Fruit fly (Drosophila melanogaster) whole organism, embryonic: ENCODE measurements around the gene Cyp309a2.

ENCODE experiments used
- Abd-B ChIP-seq: fragments of 200-800 bp; sonication (Bioruptor generic); optimal IDR thresholded peaks from 2 replicates; lab custom pipeline; 2018; ENCODE audit warnings: missing biosample characterization, mild to moderate bottlenecking, missing genetic modification characterization, moderate library complexity
- Asciz ChIP-seq: fragments of 200-800 bp; sonication (Bioruptor generic); optimal IDR thresholded peaks from 2 replicates; lab custom pipeline; 2017; ENCODE audit warnings: missing biosample characterization, mild to moderate bottlenecking, missing genetic modification characterization, missing genetic modification reagents
- Awh ChIP-seq: fragments of 200-800 bp; sonication (Bioruptor generic); IDR thresholded peaks from 2 replicates; pipeline ENCODE4, ENCODE4 v1.3.6; 2022; ENCODE audit warnings: missing biosample characterization, missing genetic modification characterization
- B-H1 ChIP-seq: fragments of 200-800 bp; sonication (Bioruptor generic); IDR thresholded peaks from 3 replicates; pipeline ENCODE4 v1.3.6; 2022; ENCODE audit warnings: missing biosample characterization, missing genetic modification characterization
- Bdp1 ChIP-seq: fragments of 200-800 bp; sonication (Bioruptor generic); optimal IDR thresholded peaks from 3 replicates; lab custom pipeline; 2016; ENCODE audit warnings: missing biosample characterization, missing genetic modification characterization
- Bteb2 ChIP-seq: fragments of 200-800 bp; sonication (Bioruptor generic); optimal IDR thresholded peaks from 2 replicates; lab custom pipeline; 2016; ENCODE audit warnings: missing biosample characterization, missing genetic modification characterization
- CG10147 ChIP-seq: fragments of 200-800 bp; sonication (Bioruptor generic); optimal IDR thresholded peaks from 2 replicates; lab custom pipeline; 2019; ENCODE audit warnings: missing biosample characterization, mild to moderate bottlenecking, missing genetic modification characterization, moderate library complexity
- CG11398 ChIP-seq: fragments of 200-800 bp; sonication (Bioruptor generic); optimal IDR thresholded peaks from 2 replicates; lab custom pipeline; 2016; ENCODE audit warnings: missing biosample characterization, missing genetic modification characterization
- CG13287 ChIP-seq: fragments of 200-800 bp; sonication (Bioruptor generic); IDR thresholded peaks from 2 replicates; pipeline ENCODE4 v1.3.6; 2022; ENCODE audit warnings: missing biosample characterization, missing genetic modification characterization; ENCODE audit not compliant: partially characterized antibody
- CG15514 ChIP-seq: fragments of 200-800 bp; sonication (Bioruptor generic); optimal IDR thresholded peaks from 3 replicates; lab custom pipeline; 2017; ENCODE audit warnings: missing biosample characterization, missing genetic modification characterization, mild to moderate bottlenecking, moderate library complexity, missing genetic modification reagents
- CG17328 ChIP-seq: fragments of 200-800 bp; sonication (Bioruptor generic); IDR thresholded peaks from 2 replicates; pipeline ENCODE4 v1.3.6; 2022; ENCODE audit warnings: missing biosample characterization, missing genetic modification characterization
- CG17912 ChIP-seq: fragments of 200-800 bp; sonication (Bioruptor generic); optimal IDR thresholded peaks from 2 replicates; lab custom pipeline; 2018; ENCODE audit warnings: missing biosample characterization, mild to moderate bottlenecking, missing genetic modification characterization
- CG2199 ChIP-seq: fragments of 200-800 bp; sonication (Bioruptor generic); IDR thresholded peaks from 3 replicates; pipeline ENCODE4 v1.3.6; 2022; ENCODE audit warnings: missing biosample characterization, missing genetic modification characterization
- CG34224 ChIP-seq: fragments of 200-800 bp; sonication (Bioruptor generic); IDR thresholded peaks from 3 replicates; pipeline ENCODE4 v1.3.6; 2022; ENCODE audit warnings: missing biosample characterization, missing genetic modification characterization; ENCODE audit not compliant: partially characterized antibody
- CG4820 ChIP-seq: fragments of 200-800 bp; sonication (Bioruptor generic); optimal IDR thresholded peaks from 3 replicates; lab custom pipeline; 2016; ENCODE audit warnings: missing biosample characterization, missing genetic modification characterization
- CG8089 ChIP-seq: fragments of 200-800 bp; sonication (Bioruptor generic); optimal IDR thresholded peaks from 3 replicates; lab custom pipeline; 2016; ENCODE audit warnings: missing biosample characterization, missing genetic modification characterization
- CG8388 ChIP-seq: fragments of 200-800 bp; sonication (Bioruptor generic); optimal IDR thresholded peaks from 2 replicates; lab custom pipeline; 2019; ENCODE audit warnings: missing biosample characterization, mild to moderate bottlenecking, missing genetic modification characterization, moderate library complexity
- D ChIP-seq, 2 experiments: fragments of 200-800 bp in 1 of 2; fragments of >200 bp in 1 of 2; sonication (Bioruptor generic) in 1 of 2; optimal IDR thresholded peaks; 2 replicates in 1 of 2; 3 replicates in 1 of 2; lab custom pipeline; 2017; ENCODE audit warnings: mild to moderate bottlenecking in 1 of 2, missing biosample characterization in 1 of 2, missing genetic modification characterization in 1 of 2, missing genetic modification reagents in 1 of 2
- D19B ChIP-seq: fragments of 200-800 bp; sonication (Bioruptor generic); optimal IDR thresholded peaks from 2 replicates; lab custom pipeline; 2017; ENCODE audit warnings: missing biosample characterization, mild to moderate bottlenecking, missing genetic modification characterization
- Dbx ChIP-seq: fragments of 200-800 bp; sonication (Bioruptor generic); IDR thresholded peaks from 3 replicates; pipeline ENCODE4 v1.3.6; 2022; ENCODE audit warnings: missing biosample characterization, missing genetic modification characterization
- Dek ChIP-seq: fragments of 200-800 bp; sonication (Bioruptor generic); optimal IDR thresholded peaks from 3 replicates; lab custom pipeline; 2019; ENCODE audit warnings: missing biosample characterization, mild to moderate bottlenecking, missing genetic modification characterization, moderate library complexity
- Dfd ChIP-seq, 2 experiments: fragments of >200 bp; optimal IDR thresholded peaks; 2 replicates each; lab custom pipeline; 2017; ENCODE audit warnings: missing biosample characterization in 2 of 2, missing genetic modification characterization in 2 of 2
- Dip2 ChIP-seq: fragments of 200-800 bp; sonication (Bioruptor generic); IDR thresholded peaks from 2 replicates; pipeline ENCODE4 v1.3.6; 2022; ENCODE audit warnings: missing biosample characterization, missing genetic modification characterization
- Doc2 ChIP-seq: fragments of 200-800 bp; sonication (Bioruptor generic); IDR thresholded peaks from 2 replicates; pipeline ENCODE4 v1.3.6; 2022; ENCODE audit warnings: missing biosample characterization, missing genetic modification characterization
- Doc3 ChIP-seq: fragments of 200-800 bp; sonication (Bioruptor generic); IDR thresholded peaks from 3 replicates; pipeline ENCODE4 v1.3.6; 2022; ENCODE audit warnings: missing biosample characterization, missing genetic modification characterization; ENCODE audit not compliant: partially characterized antibody
- HHEX ChIP-seq: fragments of 200-800 bp; sonication (Bioruptor generic); optimal IDR thresholded peaks from 3 replicates; lab custom pipeline; 2017; ENCODE audit warnings: missing biosample characterization, mild to moderate bottlenecking, missing genetic modification characterization, missing genetic modification reagents
- HmgZ ChIP-seq: fragments of 200-800 bp; sonication (Bioruptor generic); optimal IDR thresholded peaks from 2 replicates; lab custom pipeline; 2018; ENCODE audit warnings: missing biosample characterization, mild to moderate bottlenecking, missing genetic modification characterization
- Mad ChIP-seq: fragments of 200-800 bp; sonication (Bioruptor generic); optimal IDR thresholded peaks from 2 replicates; lab custom pipeline; 2016; ENCODE audit warnings: missing biosample characterization, missing genetic modification characterization
- PHDP ChIP-seq: fragments of 200-800 bp; sonication (Bioruptor generic); optimal IDR thresholded peaks from 3 replicates; lab custom pipeline; 2018; ENCODE audit warnings: missing biosample characterization, mild to moderate bottlenecking, missing genetic modification characterization, moderate library complexity
- Side ChIP-seq: fragments of 200-800 bp; sonication (Bioruptor generic); optimal IDR thresholded peaks from 2 replicates; lab custom pipeline; 2016; ENCODE audit warnings: missing biosample characterization, missing genetic modification characterization
- Ssrp ChIP-seq: fragments of 200-800 bp; sonication (Bioruptor generic); optimal IDR thresholded peaks from 2 replicates; lab custom pipeline; 2018; ENCODE audit warnings: missing biosample characterization, mild to moderate bottlenecking, missing genetic modification characterization, moderate library complexity
- Stat92E ChIP-seq, 3 experiments: fragments of >200 bp in 2 of 3; fragments of 200-800 bp in 1 of 3; sonication (Bioruptor generic) in 1 of 3; optimal IDR thresholded peaks; 2 replicates each; lab custom pipeline; 2017 to 2019; ENCODE audit warnings: missing biosample characterization in 3 of 3, missing genetic modification characterization in 3 of 3, mild to moderate bottlenecking in 1 of 3, moderate library complexity in 1 of 3
- Tbp ChIP-seq: fragments of >200 bp; optimal IDR thresholded peaks from 2 replicates; lab custom pipeline; 2018; ENCODE audit warnings: missing biosample characterization, missing genetic modification characterization
- az2 ChIP-seq: fragments of 200-800 bp; sonication (Bioruptor generic); optimal IDR thresholded peaks from 3 replicates; lab custom pipeline; 2016; ENCODE audit warnings: missing biosample characterization, missing genetic modification characterization
- crol ChIP-seq: fragments of 200-800 bp; sonication (Bioruptor generic); IDR thresholded peaks from 2 replicates; pipeline ENCODE4 v1.3.6; 2022; ENCODE audit warnings: missing biosample characterization, missing genetic modification characterization
- dysf ChIP-seq: fragments of 200-800 bp; sonication (Bioruptor generic); IDR thresholded peaks from 3 replicates; pipeline ENCODE4 v1.3.6; 2022; ENCODE audit warnings: missing biosample characterization, missing genetic modification characterization
- emc ChIP-seq: fragments of 200-800 bp; sonication (Bioruptor generic); optimal IDR thresholded peaks from 2 replicates; lab custom pipeline; 2016; ENCODE audit warnings: missing biosample characterization, missing genetic modification characterization
- fd96Cb ChIP-seq: fragments of 200-800 bp; sonication (Bioruptor generic); optimal IDR thresholded peaks from 2 replicates; lab custom pipeline; 2018; ENCODE audit warnings: missing biosample characterization, mild to moderate bottlenecking, missing genetic modification characterization, moderate library complexity
- fu2 ChIP-seq: fragments of 200-800 bp; sonication (Bioruptor generic); optimal IDR thresholded peaks from 2 replicates; lab custom pipeline; 2016; ENCODE audit warnings: missing biosample characterization, missing genetic modification characterization
- gcm ChIP-seq: fragments of 200-800 bp; sonication (Bioruptor generic); optimal IDR thresholded peaks from 2 replicates; lab custom pipeline; 2019; ENCODE audit warnings: missing biosample characterization, mild to moderate bottlenecking, missing genetic modification characterization, moderate library complexity
- kah ChIP-seq: fragments of 200-800 bp; sonication (Bioruptor generic); optimal IDR thresholded peaks from 2 replicates; lab custom pipeline; 2018; ENCODE audit warnings: missing biosample characterization, mild to moderate bottlenecking, missing genetic modification characterization
- klu ChIP-seq: fragments of 200-800 bp; sonication (Bioruptor generic); IDR thresholded peaks from 2 replicates; pipeline ENCODE4 v1.3.6; 2022; ENCODE audit warnings: missing biosample characterization, missing genetic modification characterization
- lmd ChIP-seq: fragments of 200-800 bp; sonication (Bioruptor generic); IDR thresholded peaks from 2 replicates; pipeline ENCODE4 v1.3.6; 2022; ENCODE audit warnings: missing biosample characterization, missing genetic modification characterization
- lov ChIP-seq, 2 experiments: fragments of 200-800 bp in 1 of 2; fragments of >200 bp in 1 of 2; sonication (Bioruptor generic) in 1 of 2; IDR thresholded peaks in 1 of 2; optimal IDR thresholded peaks in 1 of 2; 2 replicates in 1 of 2; 3 replicates in 1 of 2; pipeline versions ENCODE4 v1.3.6 to Lab custom; 2017 to 2022; ENCODE audit warnings: missing biosample characterization in 1 of 2, missing genetic modification characterization in 1 of 2
- luna ChIP-seq: fragments of 200-800 bp; sonication (Bioruptor generic); optimal IDR thresholded peaks from 2 replicates; lab custom pipeline; 2016; ENCODE audit warnings: missing biosample characterization, missing genetic modification characterization
- pfk ChIP-seq: fragments of 200-800 bp; sonication (Bioruptor generic); optimal IDR thresholded peaks from 2 replicates; lab custom pipeline; 2018; ENCODE audit warnings: missing biosample characterization, mild to moderate bottlenecking, missing genetic modification characterization, moderate library complexity
- run ChIP-seq: fragments of 200-800 bp; sonication (Bioruptor generic); optimal IDR thresholded peaks from 3 replicates; lab custom pipeline; 2018; ENCODE audit warnings: missing biosample characterization, mild to moderate bottlenecking, missing genetic modification characterization
- slou ChIP-seq: fragments of 200-800 bp; sonication (Bioruptor generic); optimal IDR thresholded peaks from 3 replicates; lab custom pipeline; 2016; ENCODE audit warnings: missing biosample characterization, missing genetic modification characterization
- sqz ChIP-seq: fragments of 200-800 bp; sonication (Bioruptor generic); optimal IDR thresholded peaks from 3 replicates; lab custom pipeline; 2018; ENCODE audit warnings: missing biosample characterization, mild to moderate bottlenecking, missing genetic modification characterization
- zfh1 ChIP-seq: fragments of 200-800 bp; sonication (Bioruptor generic); IDR thresholded peaks from 3 replicates; pipeline ENCODE4 v1.3.6; 2022; ENCODE audit warnings: missing biosample characterization, missing genetic modification characterization

Cyp309a2 gene

DNA sequence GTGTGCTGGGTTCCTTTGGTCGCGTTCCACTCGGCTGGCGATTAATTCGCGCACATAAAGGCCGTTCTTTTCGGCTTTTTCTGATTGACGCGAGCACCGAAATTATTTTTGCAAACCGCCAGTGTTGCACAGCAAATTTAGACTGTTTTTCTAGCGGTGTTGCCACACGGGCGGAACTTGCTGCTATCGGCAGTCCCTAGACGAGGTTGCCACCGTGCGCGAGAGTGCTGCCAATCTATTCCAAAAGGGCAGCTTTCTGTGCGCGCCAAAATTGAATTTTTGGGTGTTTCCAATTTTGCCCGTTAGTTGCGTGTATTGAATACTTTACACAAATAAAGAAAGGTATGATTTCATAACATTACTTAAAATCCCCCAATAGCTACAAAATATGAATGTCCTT is 12.4 kb upstream of the Cyp309a2 start, which contains the start of gene Drp1 (continued):
- TF ChIP-seq pfk (GFP tag; lab: Kevin White, UChicago) (peak; percentile 3), klu (no peak), CG17328 (GFP tag; lab: Robert Waterston, UW) (peak; percentile 27; the same call in 1 of the 2 replicates), CG2199 (0 out of 3 replicates have a peak, but pooled peaks have one; percentile 48), HHEX (no peak), D (optimal IDR thresholded peaks at IDR 0.05; lab: Kevin White, UChicago) (no peak), D (GFP tag; optimal IDR thresholded peaks at IDR 0.05; lab: Kevin White, UChicago) (no peak), Dfd (GFP tag; optimal IDR thresholded peaks at IDR 0.05; lab: Kevin White, UChicago) (no peak), dysf (no peak; the same call in 2 of the 3 replicates), CG4820 (GFP tag; lab: Kevin White, UChicago) (no peak), zfh1 (peak; percentile 63; the same call in 1 of the 3 replicates), CG15514 (GFP tag; lab: Kevin White, UChicago) (peak; percentile 84), CG11398 (peak; percentile 27), CG10147 (GFP tag; lab: Kevin White, UChicago) (no peak), D19B (GFP tag; lab: Kevin White, UChicago) (no peak), sqz (GFP tag; lab: Kevin White, UChicago) (no peak), lov (optimal IDR thresholded peaks at IDR 0.05; lab: Kevin White, UChicago) (no peak), lov (GFP tag; IDR thresholded peaks at IDR 0.05; lab: Robert Waterston, UW) (no peak), Bdp1 (GFP tag; lab: Kevin White, UChicago) (peak; percentile 28), fu2 (GFP tag; lab: Kevin White, UChicago) (peak; percentile 63), Asciz (no peak), Dip2 (no peak), HmgZ (peak; percentile 69), gcm (GFP tag; lab: Kevin White, UChicago) (no peak), Doc3 (GFP tag; lab: Robert Waterston, UW) (peak; percentile 39; the same call in 2 of the 3 replicates), Bteb2 (GFP tag; lab: Kevin White, UChicago) (no peak), Side (GFP tag; lab: Kevin White, UChicago) (peak; percentile 46), Mad (GFP tag; lab: Kevin White, UChicago) (peak; percentile 78), Tbp (GFP tag; lab: Kevin White, UChicago) (no peak), fd96Cb (no peak), B-H1 (GFP tag; lab: Robert Waterston, UW) (no peak), PHDP (peak; percentile 34), Abd-B (GFP tag; lab: Kevin White, UChicago) (no peak), Stat92E (GFP tag; optimal IDR thresholded peaks at IDR 0.05; lab: Kevin White, UChicago) (no peak), CG8089 (no peak), slou (GFP tag; lab: Kevin White, UChicago) (peak; percentile 25), Awh (GFP tag; lab: Robert Waterston, UW) (no peak), lmd (GFP tag; lab: Robert Waterston, UW) (peak; percentile 44; the same call in 1 of the 2 replicates), CG8388 (GFP tag; lab: Kevin White, UChicago) (no peak), kah (GFP tag; lab: Kevin White, UChicago) (no peak), emc (GFP tag; lab: Kevin White, UChicago) (no peak), CG17912 (GFP tag; lab: Kevin White, UChicago) (peak; percentile 66), crol (GFP tag; lab: Robert Waterston, UW) (no peak), Dek (tag; lab: Kevin White, UChicago) (no peak), az2 (GFP tag; lab: Kevin White, UChicago) (peak; percentile 14), CG13287 (GFP tag; lab: Robert Waterston, UW) (peak; percentile 88), run (tag; lab: Kevin White, UChicago) (no peak), luna (GFP tag; lab: Kevin White, UChicago) (no peak), Dbx (GFP tag; lab: Robert Waterston, UW) (peak; percentile 72), Ssrp (tag; lab: Kevin White, UChicago) (no peak), Doc2 (GFP tag; lab: Robert Waterston, UW) (no peak), CG34224 (peak; percentile 63)
